Fruit fly (Drosophila melanogaster): ENCODE measurements around the gene vilya.

The vilya gene

DNA sequence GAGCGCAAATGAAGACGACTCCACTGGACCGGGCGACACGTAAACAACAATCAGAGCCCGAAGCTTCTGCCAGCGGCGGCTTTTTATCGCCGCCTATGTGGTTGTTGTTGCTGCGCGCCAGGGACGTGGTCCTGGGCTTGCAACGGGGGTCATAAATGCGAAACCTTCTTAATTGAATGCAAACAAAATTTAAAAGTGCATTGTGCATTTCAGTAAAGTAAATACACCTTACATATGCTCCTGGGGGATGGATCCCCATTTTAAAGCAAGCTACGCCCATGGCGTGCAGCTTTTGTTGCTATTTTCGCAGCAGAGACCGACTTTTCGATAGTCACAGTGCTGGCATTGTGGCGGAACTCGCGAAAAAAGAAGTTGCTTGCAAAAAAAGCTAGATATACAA is 22.8 kb upstream of the vilya start, which contains the start of gene Ugalt (continued):
- TF ChIP-seq Gsc (GFP tag; IDR thresholded peaks at IDR 0.05) (peak; percentile 100), crc (GFP tag; optimal IDR thresholded peaks at IDR 0.05) (peak; percentile 100), Trl (optimal IDR thresholded peaks at IDR 0.05) (no peak), Trl (GFP tag; optimal IDR thresholded peaks at IDR 0.05) (peak; percentile 100), peb (GFP tag; IDR thresholded peaks at IDR 0.05) (peak; percentile 100), HLH3B (GFP tag; IDR thresholded peaks at IDR 0.05) (peak; percentile 100), sisA (GFP tag; IDR thresholded peaks at IDR 0.05) (peak; percentile 100), CG11456 (GFP tag; IDR thresholded peaks at IDR 0.05) (peak; percentile 100), Dll (GFP tag; IDR thresholded peaks at IDR 0.05; ENCODE audit: partially characterized antibody) (0 out of 4 replicates have a peak, but pooled peaks have one; percentile 24), CG10209 (GFP tag; optimal IDR thresholded peaks at IDR 0.05) (peak; percentile 100), CG18619 (GFP tag; optimal IDR thresholded peaks at IDR 0.05) (peak; percentile 100), Dp (GFP tag; optimal IDR thresholded peaks at IDR 0.05) (peak; percentile 68), run (tag; optimal IDR thresholded peaks at IDR 0.05) (peak; percentile 100), pb (GFP tag; optimal IDR thresholded peaks at IDR 0.05) (peak; percentile 100), E2f2 (GFP tag; IDR thresholded peaks at IDR 0.05) (peak; percentile 98), CG12299 (tag; optimal IDR thresholded peaks at IDR 0.05) (peak; percentile 100), Dbx (GFP tag; IDR thresholded peaks at IDR 0.05) (peak; percentile 100), CG13424 (tag; optimal IDR thresholded peaks at IDR 0.05) (peak; percentile 100), CG32532 (GFP tag; IDR thresholded peaks at IDR 0.05) (peak; percentile 100), HLHmδ (GFP tag; optimal IDR thresholded peaks at IDR 0.05) (peak; percentile 98), CG14014 (GFP tag; IDR thresholded peaks at IDR 0.05) (peak; percentile 100), PHDP (tag; optimal IDR thresholded peaks at IDR 0.05) (peak; percentile 100), ara (GFP tag; IDR thresholded peaks at IDR 0.05) (peak; percentile 100), CG34376 (GFP tag; optimal IDR thresholded peaks at IDR 0.05) (peak; percentile 100), so (GFP tag; IDR thresholded peaks at IDR 0.05) (peak; percentile 100), Abd-B (GFP tag; optimal IDR thresholded peaks at IDR 0.05) (peak; percentile 100), CG2116 (GFP tag; optimal IDR thresholded peaks at IDR 0.05) (peak; percentile 95), Mad (GFP tag; optimal IDR thresholded peaks at IDR 0.05) (peak; percentile 100), CG11723 (GFP tag; optimal IDR thresholded peaks at IDR 0.05) (peak; percentile 100), CG3163 (GFP tag; optimal IDR thresholded peaks at IDR 0.05) (peak; percentile 99), h (optimal IDR thresholded peaks at IDR 0.05) (no peak), Ssrp (tag; optimal IDR thresholded peaks at IDR 0.05) (peak; percentile 100), CG2120 (GFP tag; optimal IDR thresholded peaks at IDR 0.05) (peak; percentile 100), CG7372 (GFP tag; IDR thresholded peaks at IDR 0.05) (peak; percentile 100), bowl (GFP tag; IDR thresholded peaks at IDR 0.05) (peak; percentile 100), Nf-YB (GFP tag; optimal IDR thresholded peaks at IDR 0.05) (peak; percentile 94), dm (GFP tag; optimal IDR thresholded peaks at IDR 0.05) (peak; percentile 100), CG43689 (GFP tag; IDR thresholded peaks at IDR 0.05) (peak; percentile 100), CG4404 (GFP tag; IDR thresholded peaks at IDR 0.05) (peak; percentile 100), CG14710 (tag; optimal IDR thresholded peaks at IDR 0.05) (peak; percentile 99), ATbp (GFP tag; optimal IDR thresholded peaks at IDR 0.05) (peak; percentile 100), stc (GFP tag; IDR thresholded peaks at IDR 0.05) (peak; percentile 100), NFAT (GFP tag; IDR thresholded peaks at IDR 0.05) (peak; percentile 100), nmo (GFP tag; optimal IDR thresholded peaks at IDR 0.05) (peak; percentile 100), E2f1 (GFP tag; IDR thresholded peaks at IDR 0.05) (peak; percentile 100), al (GFP tag; IDR thresholded peaks at IDR 0.05) (peak; percentile 100), CrebB (tag; optimal IDR thresholded peaks at IDR 0.05) (peak; percentile 100), Antp (GFP tag; optimal IDR thresholded peaks at IDR 0.05) (peak; percentile 100), aop (GFP tag; IDR thresholded peaks at IDR 0.05) (peak; percentile 100), CG16815 (GFP tag; optimal IDR thresholded peaks at IDR 0.05) (peak; percentile 100), CG6175 (GFP tag; IDR thresholded peaks at IDR 0.05) (peak; percentile 100), Dek (tag; optimal IDR thresholded peaks at IDR 0.05) (peak; percentile 100)
